Worm (Caenorhabditis elegans) whole organism, L4 larva: Measurements from ENCODE around the gene M110.7.

Source experiments
- D1046.2 ChIP-seq: fragments of 200-800 bp; sonication (Bioruptor generic); IDR thresholded peaks from 2 replicates; pipeline ENCODE4 v1.3.6; 2022; ENCODE audit warnings: missing genetic modification characterization, missing compliant biosample characterization
- F10B5.3 ChIP-seq: sonication (generic microtip); optimal IDR thresholded peaks from 2 replicates; lab custom pipeline; 2016; ENCODE audit warnings: mild to moderate bottlenecking, missing genetic modification characterization, missing compliant biosample characterization
- F44E2.7 ChIP-seq: fragments of 200-800 bp; sonication (Bioruptor generic); IDR thresholded peaks from 2 replicates; pipeline ENCODE4 v2.1.2; 2022; ENCODE audit warnings: missing genetic modification characterization, missing compliant biosample characterization
- F49E8.2 ChIP-seq: sonication (generic microtip); optimal IDR thresholded peaks from 2 replicates; lab custom pipeline; 2016; ENCODE audit warnings: missing compliant biosample characterization, mild to moderate bottlenecking, missing genetic modification characterization, borderline replicate concordance
- R02D3.7 ChIP-seq: fragments of 150-350 bp; sonication (generic microtip); optimal IDR thresholded peaks from 3 replicates; lab custom pipeline; 2014; ENCODE audit warnings: missing biosample characterization, missing genetic modification characterization
- T20F7.1 ChIP-seq: fragments of 200-800 bp; sonication (Bioruptor generic); optimal IDR thresholded peaks from 2 replicates; lab custom pipeline; 2018; ENCODE audit warnings: mild to moderate bottlenecking, missing genetic modification characterization, missing compliant biosample characterization
- Y5F2A.4 ChIP-seq: fragments of 200-800 bp; sonication (Bioruptor generic); optimal IDR thresholded peaks from 2 replicates; lab custom pipeline; 2018; ENCODE audit warnings: mild to moderate bottlenecking, missing genetic modification characterization, missing compliant biosample characterization
- Y75B8A.6 ChIP-seq: fragments of 200-800 bp; sonication (Bioruptor generic); IDR thresholded peaks from 2 replicates; pipeline ENCODE4 v1.3.6; 2022; ENCODE audit warnings: missing genetic modification reagents, missing genetic modification characterization, missing compliant biosample characterization
- ceh-20 ChIP-seq: fragments of 200-800 bp; sonication (Bioruptor generic); IDR thresholded peaks from 2 replicates; pipeline ENCODE4 v1.3.6; 2022; ENCODE audit warnings: missing genetic modification reagents, missing genetic modification characterization, missing compliant biosample characterization
- ceh-32 ChIP-seq: sonication (generic microtip); optimal IDR thresholded peaks from 2 replicates; lab custom pipeline; 2016; ENCODE audit warnings: mild to moderate bottlenecking, missing genetic modification characterization, missing compliant biosample characterization; ENCODE audit not compliant: poor library complexity
- ceh-44 ChIP-seq: fragments of 200-800 bp; sonication (Bioruptor generic); IDR thresholded peaks from 2 replicates; pipeline ENCODE4 v1.3.6; 2022; ENCODE audit warnings: missing genetic modification reagents, missing genetic modification characterization, missing compliant biosample characterization
- ceh-62 ChIP-seq: sonication (generic microtip); optimal IDR thresholded peaks from 2 replicates; lab custom pipeline; 2017; ENCODE audit warnings: missing biosample characterization, missing genetic modification characterization
- ceh-82 ChIP-seq: sonication (generic microtip); optimal IDR thresholded peaks from 2 replicates; lab custom pipeline; 2017; ENCODE audit warnings: missing biosample characterization, missing genetic modification characterization
- ces-1 ChIP-seq: fragments of 150-350 bp; sonication (generic microtip); optimal IDR thresholded peaks from 4 replicates; lab custom pipeline; 2014; ENCODE audit warnings: missing biosample characterization, missing genetic modification reagents, missing genetic modification characterization
- dmd-9 ChIP-seq: fragments of 200-800 bp; sonication (Bioruptor generic); IDR thresholded peaks from 2 replicates; pipeline ENCODE4 v1.3.6; 2022; ENCODE audit warnings: missing genetic modification reagents, missing genetic modification characterization, missing compliant biosample characterization
- duxl-1 ChIP-seq: sonication (generic microtip); optimal IDR thresholded peaks from 2 replicates; lab custom pipeline; 2016; ENCODE audit warnings: mild to moderate bottlenecking, missing genetic modification characterization, moderate library complexity, missing compliant biosample characterization; ENCODE audit not compliant: poor library complexity
- egl-27 ChIP-seq: sonication (generic microtip); optimal IDR thresholded peaks from 3 replicates; lab custom pipeline; 2017; ENCODE audit warnings: missing biosample characterization, missing genetic modification reagents, missing genetic modification characterization
- fos-1 ChIP-seq: fragments of 150-350 bp; optimal IDR thresholded peaks from 2 replicates; lab custom pipeline; 2014; ENCODE audit warnings: missing biosample characterization, missing genetic modification characterization
- hlh-11 ChIP-seq: fragments of 200-800 bp; sonication (Bioruptor generic); optimal IDR thresholded peaks from 2 replicates; lab custom pipeline; 2018; ENCODE audit warnings: mild to moderate bottlenecking, missing genetic modification characterization, missing compliant biosample characterization
- jun-1 ChIP-seq: fragments of 150-350 bp; optimal IDR thresholded peaks from 2 replicates; lab custom pipeline; 2014; ENCODE audit warnings: missing biosample characterization, missing genetic modification reagents, missing genetic modification characterization
- lim-7 ChIP-seq: fragments of 200-800 bp; sonication (Bioruptor generic); IDR thresholded peaks from 2 replicates; pipeline ENCODE4 v1.3.6; 2022; ENCODE audit warnings: missing genetic modification characterization, missing compliant biosample characterization
- lin-1 ChIP-seq: fragments of 200-800 bp; sonication (Bioruptor generic); IDR thresholded peaks from 2 replicates; pipeline ENCODE4 v1.3.6; 2022; ENCODE audit warnings: missing genetic modification reagents, missing genetic modification characterization, missing compliant biosample characterization
- lin-13 ChIP-seq: fragments of 150-350 bp; optimal IDR thresholded peaks from 2 replicates; lab custom pipeline; 2014; ENCODE audit warnings: missing biosample characterization, missing genetic modification reagents, missing genetic modification characterization
- lin-29 ChIP-seq: fragments of 200-800 bp; sonication (Bioruptor generic); IDR thresholded peaks from 2 replicates; pipeline ENCODE4 v1.3.6; 2022; ENCODE audit warnings: missing genetic modification reagents, missing genetic modification characterization, missing compliant biosample characterization
- lin-38 ChIP-seq: fragments of 200-800 bp; sonication (Bioruptor generic); IDR thresholded peaks from 2 replicates; pipeline ENCODE4 v1.3.6; 2022; ENCODE audit warnings: missing genetic modification reagents, missing genetic modification characterization, missing compliant biosample characterization
- lsy-2 ChIP-seq, 2 experiments: fragments of 150-350 bp in 1 of 2; sonication (generic microtip) in 1 of 2; optimal IDR thresholded peaks; 2 replicates each; lab custom pipeline; 2014 to 2017; ENCODE audit warnings: missing biosample characterization in 2 of 2, missing genetic modification characterization in 2 of 2
- madf-5 ChIP-seq, 2 experiments: fragments of 200-800 bp; sonication (Bioruptor generic); IDR thresholded peaks; 2 replicates each; pipeline ENCODE4 v1.3.6; 2022; ENCODE audit warnings: missing compliant biosample characterization in 2 of 2, missing genetic modification characterization in 2 of 2
- mdl-1 ChIP-seq, 2 experiments: fragments of 150-350 bp in 1 of 2; sonication (generic microtip) in 1 of 2; optimal IDR thresholded peaks; 2 replicates each; lab custom pipeline; 2014 to 2017; ENCODE audit warnings: missing biosample characterization in 2 of 2, missing genetic modification characterization in 2 of 2
- mep-1 ChIP-seq: fragments of 150-350 bp; sonication (generic microtip); optimal IDR thresholded peaks from 3 replicates; lab custom pipeline; 2014; ENCODE audit warnings: missing biosample characterization, missing genetic modification characterization
- nhr-11 ChIP-seq: fragments of 150-350 bp; optimal IDR thresholded peaks from 2 replicates; lab custom pipeline; 2014; ENCODE audit warnings: missing biosample characterization, missing genetic modification characterization
- nhr-237 ChIP-seq: sonication (generic microtip); optimal IDR thresholded peaks from 2 replicates; lab custom pipeline; 2017; ENCODE audit warnings: missing biosample characterization, missing genetic modification characterization
- nhr-76 ChIP-seq: fragments of 150-350 bp; optimal IDR thresholded peaks from 2 replicates; lab custom pipeline; 2014; ENCODE audit warnings: missing biosample characterization, missing genetic modification characterization
- nhr-77 ChIP-seq: fragments of 150-350 bp; optimal IDR thresholded peaks from 2 replicates; lab custom pipeline; 2014; ENCODE audit warnings: missing biosample characterization, missing genetic modification characterization
- pqm-1 ChIP-seq: sonication (generic microtip); optimal IDR thresholded peaks from 2 replicates; lab custom pipeline; 2017; ENCODE audit warnings: missing biosample characterization, missing genetic modification characterization
- rbr-2 ChIP-seq: sonication (generic microtip); optimal IDR thresholded peaks from 2 replicates; lab custom pipeline; 2016; ENCODE audit warnings: missing genotype, missing genetic modification characterization, missing compliant biosample characterization
- saeg-2 ChIP-seq: fragments of 200-800 bp; sonication (Bioruptor generic); IDR thresholded peaks from 2 replicates; pipeline ENCODE4 v1.3.6; 2022; ENCODE audit warnings: missing genetic modification reagents, missing genetic modification characterization, missing compliant biosample characterization
- sdz-12 ChIP-seq: fragments of 200-800 bp; sonication (Bioruptor generic); optimal IDR thresholded peaks from 2 replicates; lab custom pipeline; 2018; ENCODE audit warnings: mild to moderate bottlenecking, missing genetic modification characterization, missing compliant biosample characterization
- snpc-4 ChIP-seq: fragments of 150-350 bp; optimal IDR thresholded peaks from 2 replicates; lab custom pipeline; 2014; ENCODE audit warnings: missing biosample characterization, missing genetic modification characterization
- spr-3 ChIP-seq: fragments of 200-800 bp; sonication (Bioruptor generic); optimal IDR thresholded peaks from 2 replicates; lab custom pipeline; 2018; ENCODE audit warnings: mild to moderate bottlenecking, missing genetic modification characterization, missing compliant biosample characterization
- unc-130 ChIP-seq: sonication (generic microtip); optimal IDR thresholded peaks from 2 replicates; lab custom pipeline; 2016; ENCODE audit warnings: missing genetic modification reagents, missing genetic modification characterization, missing compliant biosample characterization
- vab-7 ChIP-seq: fragments of 200-800 bp; sonication (Bioruptor generic); IDR thresholded peaks from 2 replicates; pipeline ENCODE4 v1.3.6; 2022; ENCODE audit warnings: missing genetic modification reagents, missing genetic modification characterization, missing compliant biosample characterization
- zfp-2 ChIP-seq: sonication (generic microtip); optimal IDR thresholded peaks from 2 replicates; lab custom pipeline; 2016; ENCODE audit warnings: mild to moderate bottlenecking, missing genetic modification characterization, missing compliant biosample characterization
- zip-11 ChIP-seq: fragments of 200-800 bp; sonication (Bioruptor generic); IDR thresholded peaks from 2 replicates; pipeline ENCODE4 v1.3.6; 2022; ENCODE audit warnings: missing genetic modification characterization, missing compliant biosample characterization
- ztf-11 ChIP-seq: fragments of 150-350 bp; optimal IDR thresholded peaks from 2 replicates; lab custom pipeline; 2014; ENCODE audit warnings: missing biosample characterization, missing genetic modification characterization

Gene M110.7

ce11 chrII:8216433-8216832 is 16.2 kb upstream of the M110.7 start, which contains the start of gene M110.3 (continued):
- TF ChIP-seq egl-27 (no peak), lin-29 (GFP tag; lab: Robert Waterston, UW) (no peak), fos-1 (no peak), ces-1 (GFP tag; lab: Kevin White, UChicago) (no peak), ceh-82 (tag; lab: Kevin White, UChicago) (no peak), Y75B8A.6 (GFP tag; lab: Robert Waterston, UW) (no peak), mdl-1 (tag; optimal IDR thresholded peaks at IDR 0.05; lab: Kevin White, UChicago) (no peak), D1046.2 (no peak), lsy-2 (tag; optimal IDR thresholded peaks at IDR 0.05; lab: Kevin White, UChicago) (peak in 1 of 2 experiments; percentile 76), F10B5.3 (tag; lab: Kevin White, UChicago) (no peak), R02D3.7 (tag; lab: Kevin White, UChicago) (peak; percentile 76), hlh-11 (tag; lab: Kevin White, UChicago) (no peak), ztf-11 (tag; lab: Kevin White, UChicago) (no peak), ceh-32 (tag; lab: Kevin White, UChicago) (no peak), unc-130 (GFP tag; lab: Kevin White, UChicago) (peak; percentile 23), lin-13 (GFP tag; lab: Kevin White, UChicago) (no peak), ceh-44 (GFP tag; lab: Robert Waterston, UW) (no peak), duxl-1 (no peak), lim-7 (GFP tag; lab: Robert Waterston, UW) (no peak), saeg-2 (no peak), lin-1 (GFP tag; lab: Robert Waterston, UW) (no peak), nhr-76 (no peak), Y5F2A.4 (GFP tag; lab: Kevin White, UChicago) (no peak), ceh-62 (tag; lab: Kevin White, UChicago) (no peak), dmd-9 (GFP tag; lab: Robert Waterston, UW) (no peak), nhr-237 (tag; lab: Kevin White, UChicago) (no peak), zip-11 (no peak), ceh-20 (GFP tag; lab: Robert Waterston, UW) (no peak), snpc-4 (tag; lab: Kevin White, UChicago) (no peak), rbr-2 (peak; percentile 29), nhr-77 (no peak), jun-1 (tag; lab: Kevin White, UChicago) (no peak), T20F7.1 (GFP tag; lab: Kevin White, UChicago) (no peak), vab-7 (no peak), pqm-1 (tag; lab: Kevin White, UChicago) (no peak), sdz-12 (GFP tag; lab: Kevin White, UChicago) (no peak), F44E2.7 (no peak), madf-5 (GFP tag; IDR thresholded peaks at IDR 0.05; lab: Robert Waterston, UW) (no peak), F49E8.2 (tag; lab: Kevin White, UChicago) (no peak), zfp-2 (no peak), lin-38 (0 out of 2 replicates have a peak, but pooled peaks have one; percentile 25), mep-1 (tag; lab: Kevin White, UChicago) (peak; percentile 38)

- TF ChIP-seq spr-3 (GFP tag; lab: Kevin White, UChicago) (no peak), R02D3.7 (tag; lab: Kevin White, UChicago) (no peak), nhr-11 (no peak)
- TF ChIP-seq, all 104 proteins: peak for 0
Measured at ce11 chrII:8216922-8217321, 15.7 kb upstream of the M110.7 start, which contains the start of gene ifg-1. Gene ifg-1, plus strand, starts transcription at chrII:8217222.
